Worm (Caenorhabditis elegans): ENCODE results near the gene Y61A9LA.7.
"Not testable (repeated sequence)": the region's sequence is repeated elsewhere in the genome, so short reads cannot be mapped to it uniquely, and the experiment has no call there.

The Y61A9LA.7 gene

DNA sequence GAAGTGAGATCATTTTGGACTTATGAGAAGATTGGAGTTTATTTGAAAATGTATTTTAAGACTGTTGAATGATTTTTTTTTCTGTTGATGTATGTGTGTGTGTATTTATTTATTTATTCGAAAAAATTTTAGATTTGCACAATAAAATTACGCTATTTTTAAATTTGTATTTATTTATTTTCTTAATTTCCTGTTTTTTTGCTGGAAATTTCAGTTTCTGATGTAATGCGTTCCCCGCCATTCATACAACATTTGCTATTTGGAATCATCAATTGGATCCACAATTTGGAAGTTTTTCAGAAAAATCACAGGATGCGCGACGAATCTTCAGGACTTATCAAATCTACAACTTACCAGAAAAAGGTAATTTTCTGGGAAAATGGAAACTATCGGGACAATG, 25.4 kb upstream of the Y61A9LA.7 start, which contains the start of gene Y61A9LA.1:
TSS of gene Y61A9LA.1 (plus strand) at position 301 of the 400 bp plus-strand sequence.
- TF ChIP-seq ceh-9 (tag; optimal IDR thresholded peaks at IDR 0.05) (no peak), pqm-1 (tag; optimal IDR thresholded peaks at IDR 0.05) (no peak), R02D3.7 (tag; optimal IDR thresholded peaks at IDR 0.05) (no peak), nhr-237 (tag; optimal IDR thresholded peaks at IDR 0.05) (no peak), tbx-2 (tag; optimal IDR thresholded peaks at IDR 0.05) (no peak), zag-1 (tag; optimal IDR thresholded peaks at IDR 0.05) (no peak), nhr-76 (tag; optimal IDR thresholded peaks at IDR 0.05) (no peak), nfya-1 (tag; optimal IDR thresholded peaks at IDR 0.05; ENCODE audit: insufficient read depth) (no peak), nhr-43 (tag; optimal IDR thresholded peaks at IDR 0.05; ENCODE audit: poor library complexity, severe bottlenecking) (no peak)

DNA sequence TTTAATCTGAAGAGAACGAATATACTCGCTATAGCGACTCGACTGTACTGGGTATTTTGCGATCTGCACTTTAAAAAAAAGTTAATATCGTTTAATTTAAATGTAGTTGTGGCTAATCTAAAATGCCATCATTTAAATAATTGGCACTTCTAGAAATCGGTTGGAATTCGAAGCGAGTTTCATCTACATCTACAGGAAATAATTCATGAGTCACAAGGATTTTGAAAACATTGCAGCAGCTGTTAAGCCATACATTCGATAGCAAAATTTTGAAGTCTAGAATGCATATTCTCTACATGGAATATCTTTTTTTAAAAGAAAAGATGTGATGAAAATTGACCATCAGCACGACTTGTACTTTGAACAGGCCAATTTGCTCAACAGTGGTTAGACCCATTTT, 21.0 kb upstream of the Y61A9LA.7 start:
- TF ChIP-seq nhr-77 (tag; optimal IDR thresholded peaks at IDR 0.05) (no peak), fkh-2 (tag; optimal IDR thresholded peaks at IDR 0.05) (no peak), sea-2 (GFP tag; optimal IDR thresholded peaks at IDR 0.05) (no peak), fos-1 (tag; optimal IDR thresholded peaks at IDR 0.05) (no peak), jun-1 (tag; optimal IDR thresholded peaks at IDR 0.05) (no peak), elt-3 (tag; optimal IDR thresholded peaks at IDR 0.05) (no peak), ceh-82 (tag; optimal IDR thresholded peaks at IDR 0.05) (no peak), mdl-1 (tag; optimal IDR thresholded peaks at IDR 0.05) (no peak), unc-62 (GFP tag; optimal IDR thresholded peaks at IDR 0.05) (no peak), ZK546.5 (tag; optimal IDR thresholded peaks at IDR 0.05) (no peak), lsy-12 (tag; optimal IDR thresholded peaks at IDR 0.05) (no peak), egl-5 (tag; optimal IDR thresholded peaks at IDR 0.05) (no peak), nhr-237 (tag; optimal IDR thresholded peaks at IDR 0.05) (no peak), pha-4 (tag; optimal IDR thresholded peaks at IDR 0.05) (no peak), elt-2 (tag; optimal IDR thresholded peaks at IDR 0.05) (no peak), elt-1 (tag; optimal IDR thresholded peaks at IDR 0.05) (no peak)

DNA sequence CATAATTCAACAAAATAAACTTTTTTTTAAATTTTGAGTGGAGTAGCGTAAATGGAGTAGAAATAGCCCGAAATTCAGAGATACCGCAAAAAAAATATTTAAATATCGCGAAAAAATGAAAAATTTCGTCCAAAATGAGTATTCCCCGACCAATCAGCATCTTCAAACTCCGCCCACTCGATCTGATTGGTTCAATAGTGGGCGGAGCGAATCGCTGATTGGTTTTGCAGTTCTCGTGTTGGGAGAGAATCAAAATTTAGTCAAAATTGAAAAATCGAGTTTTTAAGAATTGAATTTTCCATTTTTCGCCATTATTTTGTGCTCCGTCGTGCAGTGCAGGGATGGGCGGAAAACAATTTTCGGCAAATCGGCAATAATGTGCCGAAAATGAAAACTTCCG, 15.9 kb upstream of the Y61A9LA.7 start:
- no peak for TF ChIP-seq elt-3 (tag; optimal IDR thresholded peaks at IDR 0.05)
- TF ChIP-seq nfya-1 (tag; optimal IDR thresholded peaks at IDR 0.05; ENCODE audit: insufficient read depth) = peak; percentile 96
- TF ChIP-seq ZK546.5 (tag; optimal IDR thresholded peaks at IDR 0.05) = no peak

DNA sequence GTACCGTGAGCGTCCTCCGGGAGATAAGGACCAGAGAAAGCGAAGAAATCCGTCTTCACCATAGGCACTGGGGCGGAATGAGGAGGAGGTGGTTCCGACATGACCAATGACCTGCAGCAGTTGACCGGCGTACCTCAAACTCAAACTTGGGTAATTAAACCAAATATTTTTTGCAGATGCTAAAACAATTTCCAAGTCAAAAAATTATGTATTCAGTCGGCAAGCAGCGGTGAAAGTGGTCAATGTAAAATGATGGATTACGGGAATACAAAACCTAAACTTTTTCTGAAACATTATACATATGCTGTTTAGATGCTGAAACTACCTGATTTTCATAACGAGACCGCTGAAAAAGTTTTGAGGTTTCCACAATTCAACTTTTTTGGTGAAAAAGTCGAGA, 14.2 kb upstream of the Y61A9LA.7 start, which contains the start of gene hpo-39:
TSS of gene hpo-39 (minus strand) at position 101 of the 400 bp plus-strand sequence.
- not testable (repeated sequence) for TF ChIP-seq daf-12, elt-3, ztf-4 (tag; optimal IDR thresholded peaks at IDR 0.05)

DNA sequence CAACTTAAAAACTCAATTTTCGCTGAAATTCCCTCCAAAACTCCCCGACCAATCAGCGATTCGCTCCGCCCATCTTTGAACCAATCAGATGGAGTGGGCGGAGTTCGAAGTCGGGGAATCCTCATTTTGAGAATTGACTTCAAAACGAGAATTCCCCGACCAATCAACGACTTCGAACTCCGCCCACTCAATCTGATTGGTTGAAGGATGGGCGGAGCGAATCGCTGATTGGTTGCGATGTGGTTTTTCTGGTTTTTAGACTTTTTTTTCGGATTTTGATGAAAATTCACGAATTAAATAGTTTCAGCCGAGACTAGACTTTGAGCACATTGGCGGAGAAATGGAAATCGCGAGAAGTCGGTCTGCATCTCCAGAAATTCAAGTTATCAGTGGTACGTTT, 12.4 kb upstream of the Y61A9LA.7 start:
- TF ChIP-seq ceh-9 (tag; optimal IDR thresholded peaks at IDR 0.05) (no peak), nfya-1 (tag; optimal IDR thresholded peaks at IDR 0.05; ENCODE audit: insufficient read depth) (peak; percentile 97)

DNA sequence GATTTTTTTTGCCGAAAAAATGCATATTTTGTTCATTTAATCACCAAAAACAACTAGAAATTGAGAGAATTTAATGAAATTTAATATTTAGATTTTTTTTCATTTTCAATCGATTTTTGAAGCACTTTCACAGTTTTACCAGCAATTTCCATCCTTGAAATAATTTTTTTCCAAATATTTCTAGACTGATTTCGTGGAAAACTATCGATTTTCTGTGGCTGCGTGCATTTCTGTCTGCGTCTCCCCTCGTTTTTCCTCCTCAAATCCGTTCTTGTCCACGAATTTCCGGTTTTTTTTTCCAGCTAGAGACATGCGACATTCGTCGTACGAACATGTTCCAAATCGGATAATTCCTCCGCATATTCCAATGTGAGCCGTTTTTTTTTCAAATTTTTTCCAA, 11.2 kb upstream of the Y61A9LA.7 start, which contains the start of gene Y61A9LA.3:
TSS of gene Y61A9LA.3 (plus strand) at position 301 of the 400 bp plus-strand sequence.
- no peak for TF ChIP-seq ZK546.5 (tag; optimal IDR thresholded peaks at IDR 0.05)
- TF ChIP-seq elt-3 (tag; optimal IDR thresholded peaks at IDR 0.05) = no peak
- no peak for TF ChIP-seq zag-1 (tag; optimal IDR thresholded peaks at IDR 0.05)
- TF ChIP-seq nhr-23 (tag; optimal IDR thresholded peaks at IDR 0.05) = no peak
- no peak for TF ChIP-seq aly-2 (tag; optimal IDR thresholded peaks at IDR 0.05)
- no peak for TF ChIP-seq pqm-1 (tag; optimal IDR thresholded peaks at IDR 0.05)
- no peak for TF ChIP-seq ztf-11 (tag; optimal IDR thresholded peaks at IDR 0.05)
- TF ChIP-seq nhr-11 (tag; optimal IDR thresholded peaks at IDR 0.05) = no peak
- no peak for TF ChIP-seq nhr-76 (tag; optimal IDR thresholded peaks at IDR 0.05)
- no peak for TF ChIP-seq hmg-11 (tag; optimal IDR thresholded peaks at IDR 0.05)
- no peak for TF ChIP-seq jun-1 (tag; optimal IDR thresholded peaks at IDR 0.05)
- TF ChIP-seq egl-5 (tag; optimal IDR thresholded peaks at IDR 0.05) = no peak
- no peak for TF ChIP-seq nhr-43 (tag; optimal IDR thresholded peaks at IDR 0.05; ENCODE audit: poor library complexity, severe bottlenecking)
- no peak for TF ChIP-seq nhr-12 (tag; optimal IDR thresholded peaks at IDR 0.05)
- no peak for TF ChIP-seq snpc-4 (tag; optimal IDR thresholded peaks at IDR 0.05)
- TF ChIP-seq sea-2 (GFP tag; optimal IDR thresholded peaks at IDR 0.05) = no peak
- no peak for TF ChIP-seq fkh-2 (tag; optimal IDR thresholded peaks at IDR 0.05)

Measured in whole organism, L3 larva.